Fruit fly (Drosophila melanogaster) whole organism, embryonic: Measurements from ENCODE around the gene CG6254.
A peak's percentile ranks its signal among the peaks of the same experiment; 100 is the strongest.

Experiments
- Adf1 ChIP-seq: fragments of 200-800 bp; sonication (Bioruptor generic); IDR thresholded peaks from 2 replicates; pipeline ENCODE4 v1.3.6; 2022; ENCODE audit warnings: missing biosample characterization, missing genetic modification characterization
- Atf6 ChIP-seq: fragments of 200-800 bp; sonication (Bioruptor generic); IDR thresholded peaks from 2 replicates; pipeline ENCODE4 v1.3.6; 2022; ENCODE audit warnings: missing biosample characterization, missing genetic modification characterization
- BEAF-32 ChIP-seq: fragments of 200-800 bp; sonication (Bioruptor generic); optimal IDR thresholded peaks from 3 replicates; lab custom pipeline; 2017; ENCODE audit warnings: missing biosample characterization, missing genetic modification characterization, mild to moderate bottlenecking, moderate library complexity, missing genetic modification reagents
- CG1024 ChIP-seq: fragments of 200-800 bp; sonication (Bioruptor generic); IDR thresholded peaks from 2 replicates; pipeline ENCODE4 v1.3.6; 2022; ENCODE audit warnings: missing biosample characterization, missing genetic modification characterization
- CG10543 ChIP-seq: fragments of 200-800 bp; sonication (Bioruptor generic); optimal IDR thresholded peaks from 3 replicates; lab custom pipeline; 2017; ENCODE audit warnings: missing biosample characterization, mild to moderate bottlenecking, missing genetic modification characterization, moderate library complexity
- CG11093 ChIP-seq: fragments of 200-800 bp; sonication (Bioruptor generic); IDR thresholded peaks from 3 replicates; pipeline ENCODE4 v1.3.6; 2022; ENCODE audit warnings: missing biosample characterization, missing genetic modification characterization
- CG11696 ChIP-seq: fragments of 200-800 bp; sonication (Bioruptor generic); IDR thresholded peaks from 2 replicates; pipeline ENCODE4 v1.3.6; 2022; ENCODE audit warnings: missing biosample characterization, missing genetic modification characterization
- CG11723 ChIP-seq: fragments of 200-800 bp; sonication (Bioruptor generic); optimal IDR thresholded peaks from 2 replicates; lab custom pipeline; 2017; ENCODE audit warnings: missing biosample characterization, mild to moderate bottlenecking, missing genetic modification characterization
- CG12236 ChIP-seq: fragments of 200-800 bp; sonication (Bioruptor generic); optimal IDR thresholded peaks from 2 replicates; lab custom pipeline; 2016; ENCODE audit warnings: missing biosample characterization, missing genetic modification characterization
- CG12391 ChIP-seq: fragments of 200-800 bp; sonication (Bioruptor generic); optimal IDR thresholded peaks from 3 replicates; lab custom pipeline; 2018; ENCODE audit warnings: missing biosample characterization, mild to moderate bottlenecking, missing genetic modification characterization, moderate library complexity
- CG14441 ChIP-seq: fragments of 200-800 bp; sonication (Bioruptor generic); IDR thresholded peaks from 2 replicates; pipeline ENCODE4 v1.3.6; 2022; ENCODE audit warnings: missing biosample characterization, missing genetic modification characterization
- CG15514 ChIP-seq: fragments of 200-800 bp; sonication (Bioruptor generic); optimal IDR thresholded peaks from 3 replicates; lab custom pipeline; 2017; ENCODE audit warnings: missing biosample characterization, missing genetic modification characterization, mild to moderate bottlenecking, moderate library complexity, missing genetic modification reagents
- CG17359 ChIP-seq: fragments of 200-800 bp; sonication (Bioruptor generic); optimal IDR thresholded peaks from 3 replicates; lab custom pipeline; 2018; ENCODE audit warnings: missing biosample characterization, mild to moderate bottlenecking, missing genetic modification characterization, moderate library complexity
- CG2116 ChIP-seq: fragments of 200-800 bp; sonication (Bioruptor generic); optimal IDR thresholded peaks from 3 replicates; lab custom pipeline; 2018; ENCODE audit warnings: missing biosample characterization, mild to moderate bottlenecking, missing genetic modification characterization
- CG2120 ChIP-seq: fragments of 200-800 bp; sonication (Bioruptor generic); optimal IDR thresholded peaks from 3 replicates; lab custom pipeline; 2016; ENCODE audit warnings: missing biosample characterization, missing genetic modification characterization
- CG2875 ChIP-seq: fragments of 200-800 bp; sonication (Bioruptor generic); optimal IDR thresholded peaks from 2 replicates; lab custom pipeline; 2017; ENCODE audit warnings: missing biosample characterization, mild to moderate bottlenecking, missing genetic modification characterization, missing genetic modification reagents
- CG31224 ChIP-seq: fragments of 200-800 bp; sonication (Bioruptor generic); IDR thresholded peaks from 2 replicates; pipeline ENCODE4 v1.3.6; 2022; ENCODE audit warnings: missing biosample characterization, missing genetic modification characterization
- CG3407 ChIP-seq: fragments of 200-800 bp; sonication (Bioruptor generic); optimal IDR thresholded peaks from 2 replicates; lab custom pipeline; 2018; ENCODE audit warnings: missing biosample characterization, mild to moderate bottlenecking, missing genetic modification characterization
- CG4617 ChIP-seq: fragments of 200-800 bp; sonication (Bioruptor generic); optimal IDR thresholded peaks from 3 replicates; lab custom pipeline; 2016; ENCODE audit warnings: missing biosample characterization, missing genetic modification characterization, borderline replicate concordance
- CG6654 ChIP-seq: fragments of 200-800 bp; sonication (Bioruptor generic); optimal IDR thresholded peaks from 2 replicates; lab custom pipeline; 2017; ENCODE audit warnings: missing biosample characterization, mild to moderate bottlenecking, missing genetic modification characterization
- CG6683 ChIP-seq: fragments of 200-800 bp; sonication (Bioruptor generic); optimal IDR thresholded peaks from 2 replicates; lab custom pipeline; 2017; ENCODE audit warnings: missing biosample characterization, mild to moderate bottlenecking, missing genetic modification characterization, missing genetic modification reagents
- E2f1 ChIP-seq: fragments of 200-800 bp; sonication (Bioruptor generic); IDR thresholded peaks from 2 replicates; pipeline ENCODE4 v1.3.6; 2022; ENCODE audit warnings: missing biosample characterization, missing genetic modification characterization
- Ets97D ChIP-seq: fragments of 200-800 bp; sonication (Bioruptor generic); optimal IDR thresholded peaks from 3 replicates; lab custom pipeline; 2016; ENCODE audit warnings: missing biosample characterization, missing genetic modification characterization
- Gug ChIP-seq: fragments of 200-800 bp; sonication (Bioruptor generic); IDR thresholded peaks from 4 replicates; pipeline ENCODE4 v1.3.6; 2022; ENCODE audit warnings: missing biosample characterization, missing genetic modification characterization
- Hey ChIP-seq: fragments of 200-800 bp; sonication (Bioruptor generic); optimal IDR thresholded peaks from 3 replicates; lab custom pipeline; 2018; ENCODE audit warnings: missing biosample characterization, mild to moderate bottlenecking, missing genetic modification characterization
- NK7.1 ChIP-seq: fragments of 200-800 bp; sonication (Bioruptor generic); optimal IDR thresholded peaks from 3 replicates; lab custom pipeline; 2016; ENCODE audit warnings: missing biosample characterization, missing genetic modification characterization
- NfI ChIP-seq: fragments of 200-800 bp; sonication (Bioruptor generic); optimal IDR thresholded peaks from 3 replicates; lab custom pipeline; 2018; ENCODE audit warnings: missing biosample characterization, mild to moderate bottlenecking, missing genetic modification characterization, moderate library complexity
- Optix ChIP-seq: fragments of 200-800 bp; sonication (Bioruptor generic); IDR thresholded peaks from 3 replicates; pipeline ENCODE4 v1.3.6; 2022; ENCODE audit warnings: missing biosample characterization, missing genetic modification characterization
- Stat92E ChIP-seq, 3 experiments: fragments of >200 bp in 2 of 3; fragments of 200-800 bp in 1 of 3; sonication (Bioruptor generic) in 1 of 3; optimal IDR thresholded peaks; 2 replicates each; lab custom pipeline; 2017 to 2019; ENCODE audit warnings: missing biosample characterization in 3 of 3, missing genetic modification characterization in 3 of 3, mild to moderate bottlenecking in 1 of 3, moderate library complexity in 1 of 3
- Taf1 ChIP-seq: fragments of 200-800 bp; sonication (Bioruptor generic); IDR thresholded peaks from 2 replicates; pipeline ENCODE4 v1.3.6; 2022; ENCODE audit warnings: missing biosample characterization, missing genetic modification characterization
- Usf ChIP-seq: fragments of 200-800 bp; sonication (Bioruptor generic); optimal IDR thresholded peaks from 2 replicates; lab custom pipeline; 2017; ENCODE audit warnings: missing genotype, missing biosample characterization, missing genetic modification characterization
- aop ChIP-seq: fragments of 200-800 bp; sonication (Bioruptor generic); IDR thresholded peaks from 2 replicates; pipeline ENCODE4 v1.3.6; 2022; ENCODE audit warnings: missing biosample characterization, missing genetic modification characterization
- br ChIP-seq: fragments of >200 bp; optimal IDR thresholded peaks from 2 replicates; lab custom pipeline; 2017
- cas ChIP-seq: fragments of 200-800 bp; sonication (Bioruptor generic); IDR thresholded peaks from 2 replicates; pipeline ENCODE4 v1.3.6; 2022; ENCODE audit warnings: missing biosample characterization, missing genetic modification characterization
- cg ChIP-seq: fragments of 200-800 bp; sonication (Bioruptor generic); optimal IDR thresholded peaks from 3 replicates; lab custom pipeline; 2019; ENCODE audit warnings: missing biosample characterization, mild to moderate bottlenecking, missing genetic modification characterization, moderate library complexity
- chinmo ChIP-seq: fragments of 200-800 bp; sonication (Bioruptor generic); IDR thresholded peaks from 4 replicates; pipeline ENCODE4 v1.3.6; 2022; ENCODE audit warnings: missing biosample characterization, missing genetic modification characterization; ENCODE audit not compliant: partially characterized antibody
- dati ChIP-seq: fragments of 200-800 bp; sonication (Bioruptor generic); IDR thresholded peaks from 2 replicates; pipeline ENCODE4 v1.3.6; 2022; ENCODE audit warnings: missing biosample characterization, missing genetic modification characterization
- dimm ChIP-seq: fragments of 200-800 bp; sonication (Bioruptor generic); IDR thresholded peaks from 2 replicates; pipeline ENCODE4 v1.3.6; 2022; ENCODE audit warnings: missing biosample characterization, missing genetic modification characterization
- disco-r ChIP-seq: fragments of 200-800 bp; sonication (Bioruptor generic); optimal IDR thresholded peaks from 2 replicates; lab custom pipeline; 2016; ENCODE audit warnings: missing biosample characterization, missing genetic modification characterization
- fd102C ChIP-seq: fragments of 200-800 bp; sonication (Bioruptor generic); optimal IDR thresholded peaks from 2 replicates; lab custom pipeline; 2018; ENCODE audit warnings: missing biosample characterization, mild to moderate bottlenecking, missing genetic modification characterization, moderate library complexity
- jigr1 ChIP-seq: fragments of 200-800 bp; sonication (Bioruptor generic); IDR thresholded peaks from 3 replicates; pipeline ENCODE4 v1.3.6; 2022; ENCODE audit warnings: missing biosample characterization, missing genetic modification characterization
- kah ChIP-seq: fragments of 200-800 bp; sonication (Bioruptor generic); optimal IDR thresholded peaks from 2 replicates; lab custom pipeline; 2018; ENCODE audit warnings: missing biosample characterization, mild to moderate bottlenecking, missing genetic modification characterization
- kni ChIP-seq: fragments of 200-800 bp; sonication (Bioruptor generic); optimal IDR thresholded peaks from 3 replicates; lab custom pipeline; 2017; ENCODE audit warnings: mild to moderate bottlenecking, missing biosample characterization, missing genetic modification reagents, missing genetic modification characterization
- nom ChIP-seq: fragments of 200-800 bp; sonication (Bioruptor generic); optimal IDR thresholded peaks from 2 replicates; lab custom pipeline; 2017; ENCODE audit warnings: missing biosample characterization, missing genetic modification characterization, mild to moderate bottlenecking, moderate library complexity, missing genetic modification reagents
- row ChIP-seq: fragments of 200-800 bp; sonication (Bioruptor generic); IDR thresholded peaks from 3 replicates; pipeline ENCODE4 v1.3.6; 2022; ENCODE audit warnings: missing biosample characterization, missing genetic modification characterization
- sisA ChIP-seq: fragments of 200-800 bp; sonication (Bioruptor generic); IDR thresholded peaks from 2 replicates; pipeline ENCODE4 v1.3.6; 2022; ENCODE audit warnings: missing biosample characterization, missing genetic modification characterization
- sna ChIP-seq: fragments of 200-800 bp; sonication (Bioruptor generic); IDR thresholded peaks from 2 replicates; pipeline ENCODE4 v1.3.6; 2022; ENCODE audit warnings: missing biosample characterization, missing genetic modification characterization; ENCODE audit not compliant: partially characterized antibody
- stwl ChIP-seq: fragments of 200-800 bp; sonication (Bioruptor generic); optimal IDR thresholded peaks from 3 replicates; lab custom pipeline; 2018; ENCODE audit warnings: missing biosample characterization, mild to moderate bottlenecking, missing genetic modification characterization, moderate library complexity
- tio ChIP-seq: fragments of 200-800 bp; sonication (Bioruptor generic); optimal IDR thresholded peaks from 2 replicates; lab custom pipeline; 2017; ENCODE audit warnings: missing biosample characterization, missing genetic modification characterization, inconsistent platforms
- vfl ChIP-seq: fragments of 200-800 bp; sonication (Bioruptor generic); optimal IDR thresholded peaks from 2 replicates; lab custom pipeline; 2016; ENCODE audit warnings: missing biosample characterization, missing genetic modification characterization
- wor ChIP-seq: fragments of 200-800 bp; sonication (Bioruptor generic); IDR thresholded peaks from 2 replicates; pipeline ENCODE4 v1.3.6; 2022; ENCODE audit warnings: missing biosample characterization, missing genetic modification characterization
- zfh2 ChIP-seq: fragments of 200-800 bp; sonication (Bioruptor generic); optimal IDR thresholded peaks from 2 replicates; lab custom pipeline; 2016; ENCODE audit warnings: missing biosample characterization, missing genetic modification characterization

The CG6254 gene

DNA sequence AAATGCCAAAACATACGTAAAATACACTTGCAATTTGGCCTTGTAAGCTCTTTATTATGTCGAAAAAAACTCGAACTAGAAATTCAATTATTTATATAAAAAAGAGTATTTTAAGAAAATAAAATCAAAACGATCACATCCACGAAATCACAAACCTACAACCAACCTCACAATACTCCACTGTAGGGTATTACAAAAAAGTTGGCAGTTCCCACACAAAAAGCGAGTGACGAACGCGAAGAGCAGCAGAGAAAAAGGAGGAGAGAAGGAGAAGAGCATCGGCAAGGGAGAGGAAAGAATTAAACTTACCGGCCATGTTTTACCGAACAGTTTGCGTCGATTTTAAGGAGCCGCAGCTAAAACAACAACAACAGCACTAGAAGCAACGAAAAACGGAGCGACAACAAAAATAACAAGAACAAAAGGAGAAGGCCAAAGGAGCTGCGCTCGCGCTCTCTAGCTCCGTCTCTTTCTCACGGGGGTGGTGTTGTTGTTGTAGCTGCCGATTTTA lies 28.2 kb downstream of the CG6254 start (continued):
- TF ChIP-seq sna: no peak
- TF ChIP-seq Stat92E (GFP tag; optimal IDR thresholded peaks at IDR 0.05; lab: Kevin White, UChicago): no peak
- TF ChIP-seq CG2120 (GFP tag; lab: Kevin White, UChicago): peak; percentile 28
- TF ChIP-seq cas (GFP tag; lab: Robert Waterston, UW): no peak
- TF ChIP-seq br (lab: Kevin White, UChicago): no peak
- TF ChIP-seq kah (GFP tag; lab: Kevin White, UChicago): no peak
- TF ChIP-seq CG15514 (GFP tag; lab: Kevin White, UChicago): no peak
- TF ChIP-seq sisA (GFP tag; lab: Robert Waterston, UW): no peak
- no peak for TF ChIP-seq Hey (tag; lab: Kevin White, UChicago)
- TF ChIP-seq CG11723 (GFP tag; lab: Kevin White, UChicago): no peak
- TF ChIP-seq stwl (tag; lab: Kevin White, UChicago): peak; percentile 26
- TF ChIP-seq NK7.1 (GFP tag; lab: Kevin White, UChicago): no peak
- TF ChIP-seq BEAF-32 (GFP tag; lab: Kevin White, UChicago): no peak
- no peak for TF ChIP-seq CG12236 (GFP tag; lab: Kevin White, UChicago)
- no peak for TF ChIP-seq CG14441 (GFP tag; lab: Robert Waterston, UW)
- peak; percentile 19 for TF ChIP-seq nom
- peak; percentile 37 for TF ChIP-seq CG12391 (tag; lab: Kevin White, UChicago)
- no peak for TF ChIP-seq CG4617 (GFP tag; lab: Kevin White, UChicago)
- no peak for TF ChIP-seq CG1024 (GFP tag; lab: Robert Waterston, UW)
- no peak for TF ChIP-seq CG11093 (GFP tag; lab: Robert Waterston, UW)
- TF ChIP-seq fd102C (GFP tag; lab: Kevin White, UChicago): no peak
- no peak for TF ChIP-seq chinmo (GFP tag; lab: Robert Waterston, UW)
- TF ChIP-seq CG31224: no peak
- no peak for TF ChIP-seq Gug (GFP tag; lab: Robert Waterston, UW)
- TF ChIP-seq aop (GFP tag; lab: Robert Waterston, UW): no peak
- TF ChIP-seq CG11696 (GFP tag; lab: Robert Waterston, UW): no peak
- no peak for TF ChIP-seq dimm
- no peak for TF ChIP-seq wor
- peak; percentile 48; the same call in 2 of the 3 replicates for TF ChIP-seq row (GFP tag; lab: Robert Waterston, UW)
- TF ChIP-seq vfl: no peak
- no peak for TF ChIP-seq Ets97D
- TF ChIP-seq dati (GFP tag; lab: Robert Waterston, UW): no peak
- no peak for TF ChIP-seq Optix
- no peak for TF ChIP-seq kni
- TF ChIP-seq zfh2: no peak
- no peak for TF ChIP-seq Taf1 (GFP tag; lab: Robert Waterston, UW)
- peak; percentile 26 for TF ChIP-seq CG17359 (tag; lab: Kevin White, UChicago)
- TF ChIP-seq Atf6 (GFP tag; lab: Robert Waterston, UW): no peak
- TF ChIP-seq CG6654 (GFP tag; lab: Kevin White, UChicago): no peak
- no peak for TF ChIP-seq disco-r (GFP tag; lab: Kevin White, UChicago)
- TF ChIP-seq CG6683 (GFP tag; lab: Kevin White, UChicago): no peak
- TF ChIP-seq Adf1 (GFP tag; lab: Robert Waterston, UW): no peak
- no peak for TF ChIP-seq jigr1 (GFP tag; lab: Robert Waterston, UW)
- no peak for TF ChIP-seq CG3407 (GFP tag; lab: Kevin White, UChicago)
- TF ChIP-seq cg: no peak
- TF ChIP-seq E2f1 (GFP tag; lab: Robert Waterston, UW): no peak
- TF ChIP-seq CG10543 (GFP tag; lab: Kevin White, UChicago): no peak
- TF ChIP-seq NfI (GFP tag; lab: Kevin White, UChicago): no peak
- TF ChIP-seq CG2875: no peak
- no peak for TF ChIP-seq tio (GFP tag; lab: Kevin White, UChicago)
- TF ChIP-seq CG2116 (GFP tag; lab: Kevin White, UChicago): peak; percentile 15
- no peak for TF ChIP-seq Usf (GFP tag; lab: Kevin White, UChicago)
